Worm (Caenorhabditis elegans) whole organism, L4 larva: ENCODE results near the gene dnj-26.

Source experiments
- ZK546.5 ChIP-seq, 2 experiments: sonication (generic microtip); optimal IDR thresholded peaks; 2 replicates each; lab custom pipeline; 2017; ENCODE audit warnings: missing biosample characterization in 2 of 2, missing genetic modification characterization in 2 of 2
- aly-2 ChIP-seq: sonication (generic microtip); optimal IDR thresholded peaks from 2 replicates; lab custom pipeline; 2018; ENCODE audit warnings: missing biosample characterization, missing genetic modification characterization
- dmd-6 ChIP-seq: fragments of 200-800 bp; sonication (Bioruptor generic); IDR thresholded peaks from 2 replicates; pipeline ENCODE4 v1.3.6; 2022; ENCODE audit warnings: missing genetic modification reagents, missing genetic modification characterization, missing compliant biosample characterization
- lsy-2 ChIP-seq, 2 experiments: fragments of 150-350 bp in 1 of 2; sonication (generic microtip) in 1 of 2; optimal IDR thresholded peaks; 2 replicates each; lab custom pipeline; 2014 to 2017; ENCODE audit warnings: missing biosample characterization in 2 of 2, missing genetic modification characterization in 2 of 2
- nhr-25 ChIP-seq: sonication (generic microtip); optimal IDR thresholded peaks from 2 replicates; lab custom pipeline; 2017; ENCODE audit warnings: missing genetic modification characterization, mild to moderate bottlenecking, missing compliant biosample characterization, antibody characterized with exemption, moderate library complexity, borderline replicate concordance; ENCODE audit not compliant: insufficient read depth
- nhr-6 ChIP-seq: fragments of 150-350 bp; optimal IDR thresholded peaks from 2 replicates; lab custom pipeline; 2014; ENCODE audit warnings: missing biosample characterization, missing genetic modification characterization
- nhr-77 ChIP-seq: fragments of 150-350 bp; optimal IDR thresholded peaks from 2 replicates; lab custom pipeline; 2014; ENCODE audit warnings: missing biosample characterization, missing genetic modification characterization
- pha-4 ChIP-seq, 2 experiments: fragments of 150-350 bp in 1 of 2; fragments of 200-800 bp in 1 of 2; sonication (Bioruptor generic) in 1 of 2; IDR thresholded peaks in 1 of 2; optimal IDR thresholded peaks in 1 of 2; 2 replicates each; pipeline versions ENCODE4 v1.3.6 to Lab custom; 2014 to 2022; ENCODE audit warnings: missing genetic modification characterization in 2 of 2, missing genetic modification reagents in 2 of 2, missing biosample characterization in 1 of 2, missing compliant biosample characterization in 1 of 2
- pqm-1 ChIP-seq: sonication (generic microtip); optimal IDR thresholded peaks from 2 replicates; lab custom pipeline; 2017; ENCODE audit warnings: missing biosample characterization, missing genetic modification characterization
- skn-1 ChIP-seq: fragments of 150-350 bp; optimal IDR thresholded peaks from 2 replicates; lab custom pipeline; 2014; ENCODE audit warnings: missing biosample characterization, missing genetic modification characterization
- spr-3 ChIP-seq: fragments of 200-800 bp; sonication (Bioruptor generic); optimal IDR thresholded peaks from 2 replicates; lab custom pipeline; 2018; ENCODE audit warnings: mild to moderate bottlenecking, missing genetic modification characterization, missing compliant biosample characterization
- unc-62 ChIP-seq, 3 experiments: fragments of 150-350 bp in 1 of 3; sonication (generic microtip); optimal IDR thresholded peaks in 2 of 3; peaks in 1 of 3; 1 replicate in 1 of 3; 2 replicates in 2 of 3; lab custom pipeline; 2014 to 2017; ENCODE audit warnings: missing biosample characterization in 3 of 3, missing genetic modification characterization in 3 of 3, missing genetic modification reagents in 3 of 3, missing genotype in 1 of 3
- zag-1 ChIP-seq: fragments of 150-350 bp; optimal IDR thresholded peaks from 2 replicates; lab custom pipeline; 2014; ENCODE audit warnings: missing biosample characterization, missing genetic modification characterization

DNA sequence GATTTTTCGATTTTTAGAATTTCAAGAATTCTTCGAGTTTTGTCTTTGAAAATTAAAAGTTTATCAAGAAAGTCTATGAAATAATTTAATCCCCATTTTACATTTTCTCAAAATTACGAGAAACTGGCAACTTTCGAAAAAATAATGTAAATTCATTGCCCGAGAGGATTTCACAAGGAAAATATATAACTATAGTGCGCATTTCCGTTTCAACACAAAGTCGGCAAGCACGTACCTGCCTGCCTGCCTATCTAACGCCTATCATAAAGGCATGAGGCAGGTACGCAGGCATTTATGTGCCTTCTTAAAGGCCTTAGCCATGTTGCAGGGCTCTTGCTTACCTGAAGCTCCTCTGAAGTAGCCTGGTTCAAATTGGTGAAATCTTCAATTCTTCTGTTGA, 39.7 kb downstream of the dnj-26 start:
- no peak for TF ChIP-seq lsy-2 (tag; optimal IDR thresholded peaks at IDR 0.05; lab: Kevin White, UChicago)
- TF ChIP-seq nhr-6 (tag; lab: Kevin White, UChicago) = no peak
- no peak for TF ChIP-seq pha-4 (GFP tag; IDR thresholded peaks at IDR 0.05; lab: Robert Waterston, UW)
- no peak for TF ChIP-seq pha-4 (tag; optimal IDR thresholded peaks at IDR 0.05; lab: Kevin White, UChicago)
- TF ChIP-seq nhr-25 (tag; lab: Kevin White, UChicago) = no peak
- no peak for TF ChIP-seq spr-3 (GFP tag; lab: Kevin White, UChicago)
- no peak for TF ChIP-seq ZK546.5 (tag; optimal IDR thresholded peaks at IDR 0.05; lab: Kevin White, UChicago)
- no peak for TF ChIP-seq pqm-1 (tag; lab: Kevin White, UChicago)
- TF ChIP-seq dmd-6 = no peak
- no peak for TF ChIP-seq unc-62 (GFP tag; optimal IDR thresholded peaks at IDR 0.05 in 1 of 2; lab: Kevin White, UChicago)
- TF ChIP-seq unc-62 (tag; optimal IDR thresholded peaks at IDR 0.05; lab: Kevin White, UChicago) = no peak
- TF ChIP-seq skn-1 (tag; lab: Kevin White, UChicago) = no peak
- no peak for TF ChIP-seq zag-1 (tag; lab: Kevin White, UChicago)
- TF ChIP-seq aly-2 (tag; lab: Kevin White, UChicago) = no peak
- no peak for TF ChIP-seq nhr-77 (tag; lab: Kevin White, UChicago)
